Worm (Caenorhabditis elegans) whole organism, L1 larva: Measurements from ENCODE around the gene rpy-1.

Experiments
- Y116A8C.19 ChIP-seq: sonication (generic microtip); optimal IDR thresholded peaks from 2 replicates; lab custom pipeline; 2016; ENCODE audit warnings: missing compliant biosample characterization, missing genetic modification characterization, borderline replicate concordance
- aha-1 ChIP-seq: fragments of 150-350 bp; optimal IDR thresholded peaks from 2 replicates; lab custom pipeline; 2014; ENCODE audit warnings: missing biosample characterization, missing genetic modification characterization
- blmp-1 ChIP-seq: fragments of 150-350 bp; optimal IDR thresholded peaks from 2 replicates; lab custom pipeline; 2014; ENCODE audit warnings: missing biosample characterization, missing genetic modification characterization
- ceh-8 ChIP-seq: fragments of 200-800 bp; sonication (Bioruptor generic); optimal IDR thresholded peaks from 2 replicates; lab custom pipeline; 2018; ENCODE audit warnings: mild to moderate bottlenecking, missing genetic modification characterization, moderate library complexity, missing compliant biosample characterization
- ceh-90 ChIP-seq: sonication (generic microtip); optimal IDR thresholded peaks from 2 replicates; lab custom pipeline; 2016; ENCODE audit warnings: missing genetic modification characterization, missing compliant biosample characterization
- dpl-1 ChIP-seq, 3 experiments: fragments of 150-350 bp in 2 of 3; sonication (generic microtip) in 1 of 3; optimal IDR thresholded peaks; 2 replicates each; lab custom pipeline; 2014 to 2017; ENCODE audit warnings: missing biosample characterization in 3 of 3, missing genetic modification characterization in 3 of 3, missing genetic modification reagents in 3 of 3
- efl-1 ChIP-seq, 4 experiments: fragments of 150-350 bp; optimal IDR thresholded peaks in 3 of 4; peaks in 1 of 4; 1 replicate in 1 of 4; 2 replicates in 3 of 4; lab custom pipeline; 2014; ENCODE audit warnings: missing biosample characterization in 2 of 4, missing genetic modification characterization in 2 of 4, missing genetic modification reagents in 2 of 4
- efl-3 ChIP-seq: fragments of 200-800 bp; sonication (Bioruptor generic); optimal IDR thresholded peaks from 2 replicates; lab custom pipeline; 2018; ENCODE audit warnings: mild to moderate bottlenecking, missing genetic modification characterization, missing compliant biosample characterization
- elt-2 ChIP-seq: sonication (generic microtip); optimal IDR thresholded peaks from 2 replicates; lab custom pipeline; 2016; ENCODE audit warnings: missing genetic modification characterization, mild to moderate bottlenecking, inconsistent platforms, missing compliant biosample characterization, missing genetic modification reagents
- elt-3 ChIP-seq, 6 experiments: fragments of 150-350 bp in 1 of 6; sonication (generic microtip); optimal IDR thresholded peaks; 2 replicates each; lab custom pipeline; 2017 to 2018; ENCODE audit warnings: missing biosample characterization in 6 of 6, missing genetic modification characterization in 6 of 6, inconsistent platforms in 1 of 6
- fkh-10 ChIP-seq: sonication (generic microtip); optimal IDR thresholded peaks from 2 replicates; lab custom pipeline; 2017; ENCODE audit warnings: missing biosample characterization, missing genetic modification reagents, missing genetic modification characterization
- fos-1 ChIP-seq: fragments of 150-350 bp; optimal IDR thresholded peaks from 2 replicates; lab custom pipeline; 2014; ENCODE audit warnings: missing biosample characterization, missing genetic modification characterization
- grh-1 ChIP-seq: fragments of 200-800 bp; sonication (Bioruptor generic); IDR thresholded peaks from 2 replicates; pipeline ENCODE4 v1.3.6; 2022; ENCODE audit warnings: missing genetic modification reagents, missing genetic modification characterization, missing compliant biosample characterization
- hlh-17 ChIP-seq: fragments of 200-800 bp; sonication (Bioruptor generic); optimal IDR thresholded peaks from 2 replicates; lab custom pipeline; 2018; ENCODE audit warnings: missing genetic modification characterization, mild to moderate bottlenecking, missing compliant biosample characterization, moderate library complexity, borderline replicate concordance
- lin-14 ChIP-seq: fragments of 200-800 bp; sonication (Bioruptor generic); optimal IDR thresholded peaks from 2 replicates; lab custom pipeline; 2018; ENCODE audit warnings: mild to moderate bottlenecking, missing genetic modification characterization, moderate library complexity, missing compliant biosample characterization
- lin-15B ChIP-seq: fragments of 150-350 bp; sonication (generic microtip); optimal IDR thresholded peaks from 3 replicates; lab custom pipeline; 2014; ENCODE audit warnings: missing biosample characterization, missing genetic modification characterization
- lin-39 ChIP-seq: fragments of 150-350 bp; optimal IDR thresholded peaks from 2 replicates; lab custom pipeline; 2014; ENCODE audit warnings: missing biosample characterization, missing genetic modification reagents, missing genetic modification characterization
- mab-9 ChIP-seq: fragments of 200-800 bp; sonication (Bioruptor generic); IDR thresholded peaks from 2 replicates; pipeline ENCODE4 v1.3.6; 2022; ENCODE audit warnings: missing genetic modification reagents, missing genetic modification characterization, missing compliant biosample characterization
- mdl-1 ChIP-seq, 2 experiments: fragments of 150-350 bp; optimal IDR thresholded peaks; 2 replicates each; lab custom pipeline; 2014 to 2017; ENCODE audit warnings: missing biosample characterization in 2 of 2, missing genetic modification characterization in 2 of 2, inconsistent platforms in 1 of 2
- mef-2 ChIP-seq: fragments of 150-350 bp; optimal IDR thresholded peaks from 2 replicates; lab custom pipeline; 2014; ENCODE audit warnings: missing biosample characterization, missing genetic modification characterization
- nhr-11 ChIP-seq: fragments of 150-350 bp; optimal IDR thresholded peaks from 2 replicates; lab custom pipeline; 2014; ENCODE audit warnings: missing biosample characterization, missing genetic modification characterization
- nhr-237 ChIP-seq: fragments of 150-350 bp; optimal IDR thresholded peaks from 2 replicates; lab custom pipeline; 2014; ENCODE audit warnings: missing biosample characterization, missing genetic modification characterization
- nhr-28 ChIP-seq: fragments of 150-350 bp; optimal IDR thresholded peaks from 2 replicates; lab custom pipeline; 2014; ENCODE audit warnings: missing biosample characterization, missing genetic modification characterization
- nhr-84 ChIP-seq: sonication (generic microtip); optimal IDR thresholded peaks from 2 replicates; lab custom pipeline; 2017; ENCODE audit warnings: missing biosample characterization, missing genetic modification characterization
- nhr-85 ChIP-seq: sonication (generic microtip); peaks from one replicate; lab custom pipeline; 2016; ENCODE audit warnings: missing genetic modification characterization, inconsistent platforms, missing compliant biosample characterization
- skn-1 ChIP-seq: fragments of 150-350 bp; optimal IDR thresholded peaks from 2 replicates; lab custom pipeline; 2014; ENCODE audit warnings: missing biosample characterization, missing genetic modification characterization
- snpc-4 ChIP-seq: fragments of 150-350 bp; optimal IDR thresholded peaks from 2 replicates; lab custom pipeline; 2014; ENCODE audit warnings: missing biosample characterization, missing genetic modification characterization
- snu-23 ChIP-seq: sonication (generic microtip); optimal IDR thresholded peaks from 2 replicates; lab custom pipeline; 2016; ENCODE audit warnings: missing genetic modification characterization, missing compliant biosample characterization
- sup-37 ChIP-seq: fragments of 200-800 bp; sonication (Bioruptor generic); optimal IDR thresholded peaks from 2 replicates; lab custom pipeline; 2018; ENCODE audit warnings: mild to moderate bottlenecking, missing genetic modification characterization, missing compliant biosample characterization
- swsn-7 ChIP-seq: sonication (generic microtip); optimal IDR thresholded peaks from 2 replicates; lab custom pipeline; 2016; ENCODE audit warnings: missing genetic modification characterization, missing compliant biosample characterization
- tlp-1 ChIP-seq: fragments of 150-350 bp; optimal IDR thresholded peaks from 2 replicates; lab custom pipeline; 2014; ENCODE audit warnings: missing biosample characterization, missing genetic modification characterization
- unc-130 ChIP-seq: fragments of 150-350 bp; optimal IDR thresholded peaks from 2 replicates; lab custom pipeline; 2017; ENCODE audit warnings: missing biosample characterization, missing genetic modification characterization, inconsistent platforms
- unc-86 ChIP-seq: sonication (generic microtip); optimal IDR thresholded peaks from 2 replicates; lab custom pipeline; 2016; ENCODE audit warnings: missing genetic modification characterization, missing compliant biosample characterization
- vab-15 ChIP-seq: sonication (generic microtip); optimal IDR thresholded peaks from 2 replicates; lab custom pipeline; 2017; ENCODE audit warnings: missing genotype, mild to moderate bottlenecking, missing genetic modification characterization, missing compliant biosample characterization
- xbp-1 ChIP-seq: sonication (generic microtip); optimal IDR thresholded peaks from 2 replicates; lab custom pipeline; 2016; ENCODE audit warnings: missing genetic modification characterization, missing compliant biosample characterization
- zag-1 ChIP-seq: fragments of 150-350 bp; optimal IDR thresholded peaks from 2 replicates; lab custom pipeline; 2014; ENCODE audit warnings: missing biosample characterization, missing genetic modification characterization

The rpy-1 gene

ce11 chrII:6713003-6713402, 7.6 kb upstream of the rpy-1 start:
- TF ChIP-seq efl-3 (GFP tag; lab: Kevin White, UChicago) (no peak), mef-2 (tag; lab: Kevin White, UChicago) (no peak), skn-1 (tag; lab: Kevin White, UChicago) (no peak), nhr-11 (no peak), grh-1 (GFP tag; lab: Robert Waterston, UW) (no peak), aha-1 (no peak), elt-2 (no peak), mdl-1 (tag; optimal IDR thresholded peaks at IDR 0.05; lab: Kevin White, UChicago) (no peak), unc-86 (tag; lab: Kevin White, UChicago) (no peak), lin-39 (no peak), nhr-28 (tag; lab: Kevin White, UChicago) (no peak), mab-9 (GFP tag; lab: Robert Waterston, UW) (no peak), fos-1 (tag; lab: Kevin White, UChicago) (no peak), ceh-90 (no peak), dpl-1 (GFP tag; optimal IDR thresholded peaks at IDR 0.05; lab: Kevin White, UChicago) (no peak), unc-130 (no peak), vab-15 (tag; lab: Kevin White, UChicago) (no peak), blmp-1 (tag; lab: Kevin White, UChicago) (no peak), hlh-17 (GFP tag; lab: Kevin White, UChicago) (no peak), swsn-7 (no peak)

- no peak for TF ChIP-seq tlp-1 (tag; lab: Kevin White, UChicago)
- peak in 2 of 6 experiments; percentile 87 to 98 for TF ChIP-seq elt-3 (tag; optimal IDR thresholded peaks at IDR 0.05; lab: Kevin White, UChicago)
- peak; percentile 99 for TF ChIP-seq blmp-1 (tag; lab: Kevin White, UChicago)
- peak; percentile 42 for TF ChIP-seq lin-14 (GFP tag; lab: Kevin White, UChicago)
- peak; percentile 64 for TF ChIP-seq nhr-85 (tag; lab: Kevin White, UChicago)
Measured at ce11 chrII:6712177-6712981, 6.9 kb upstream of the rpy-1 start, which contains the start of the genes dpy-10 and T14B4.19. Gene dpy-10, minus strand, starts transcription at chrII:6712227. Gene T14B4.19, minus strand, starts transcription at chrII:6712931.

- no peak for TF ChIP-seq efl-1 (optimal IDR thresholded peaks at IDR 0.05; lab: Kevin White, UChicago)
- peak in 1 of 2 experiments; percentile 14 for TF ChIP-seq efl-1 (GFP tag; optimal IDR thresholded peaks at IDR 0.05 in 1 of 2; lab: Kevin White, UChicago)
- no peak for TF ChIP-seq sup-37 (GFP tag; lab: Kevin White, UChicago)
Measured at ce11 chrII:6710596-6710995, 5.2 kb upstream of the rpy-1 start.

- no peak for TF ChIP-seq ceh-8
- no peak for TF ChIP-seq nhr-237 (tag; lab: Kevin White, UChicago)
- no peak for TF ChIP-seq tlp-1 (tag; lab: Kevin White, UChicago)
- peak; percentile 67 for TF ChIP-seq fkh-10 (GFP tag; lab: Kevin White, UChicago)
- TF ChIP-seq xbp-1 (tag; lab: Kevin White, UChicago), result no peak
- TF ChIP-seq lin-14 (GFP tag; lab: Kevin White, UChicago), result peak; percentile 49
- no peak for TF ChIP-seq Y116A8C.19 (tag; lab: Kevin White, UChicago)
- TF ChIP-seq snu-23, result no peak
- no peak for TF ChIP-seq zag-1
- TF ChIP-seq blmp-1 (tag; lab: Kevin White, UChicago), result peak; percentile 29
- no peak for TF ChIP-seq sup-37 (GFP tag; lab: Kevin White, UChicago)
- TF ChIP-seq unc-130, result no peak
- no peak for TF ChIP-seq lin-15B (tag; lab: Kevin White, UChicago)
- no peak for TF ChIP-seq snpc-4 (tag; lab: Kevin White, UChicago)
- TF ChIP-seq nhr-84, result no peak
- no peak for TF ChIP-seq hlh-17 (GFP tag; lab: Kevin White, UChicago)
- no peak for TF ChIP-seq nhr-11
Measured at ce11 chrII:6709680-6710079, 4.2 kb upstream of the rpy-1 start.
